Fruit fly (Drosophila melanogaster) whole organism, embryonic: ENCODE measurements around the gene CG46512.
"Not testable (repeated sequence)": the region's sequence is repeated elsewhere in the genome, so short reads cannot be mapped to it uniquely, and the experiment has no call there.

Experiments
- CG14667 ChIP-seq: fragments of 200-800 bp; sonication (Bioruptor generic); IDR thresholded peaks from 2 replicates; pipeline ENCODE4 v1.3.6; 2022; ENCODE audit warnings: missing biosample characterization, missing genetic modification characterization
- CG15011 ChIP-seq: fragments of 200-800 bp; sonication (Bioruptor generic); optimal IDR thresholded peaks from 3 replicates; lab custom pipeline; 2018; ENCODE audit warnings: missing biosample characterization, mild to moderate bottlenecking, missing genetic modification characterization
- CG15601 ChIP-seq: fragments of 200-800 bp; sonication (Bioruptor generic); optimal IDR thresholded peaks from 3 replicates; lab custom pipeline; 2019; ENCODE audit warnings: missing biosample characterization, mild to moderate bottlenecking, missing genetic modification characterization, moderate library complexity
- CG16863 ChIP-seq: fragments of 200-800 bp; sonication (Bioruptor generic); optimal IDR thresholded peaks from 3 replicates; lab custom pipeline; 2016; ENCODE audit warnings: missing biosample characterization, missing genetic modification characterization
- CG17802 ChIP-seq: fragments of 200-800 bp; sonication (Bioruptor generic); optimal IDR thresholded peaks from 2 replicates; lab custom pipeline; 2018; ENCODE audit warnings: missing biosample characterization, mild to moderate bottlenecking, missing genetic modification characterization, moderate library complexity
- CG9817 ChIP-seq: fragments of 200-800 bp; sonication (Bioruptor generic); optimal IDR thresholded peaks from 2 replicates; lab custom pipeline; 2018; ENCODE audit warnings: missing biosample characterization, mild to moderate bottlenecking, missing genetic modification characterization, moderate library complexity
- D19A ChIP-seq: fragments of 200-800 bp; optimal IDR thresholded peaks from 3 replicates; lab custom pipeline; 2019; ENCODE audit warnings: missing biosample characterization, mild to moderate bottlenecking, missing genetic modification characterization, moderate library complexity
- E2f1 ChIP-seq: fragments of 200-800 bp; sonication (Bioruptor generic); IDR thresholded peaks from 2 replicates; pipeline ENCODE4 v1.3.6; 2022; ENCODE audit warnings: missing biosample characterization, missing genetic modification characterization
- GATAe ChIP-seq: fragments of 200-800 bp; sonication (Bioruptor generic); conservative IDR thresholded peaks from 2 replicates; pipeline ENCODE4 v1.3.6; 2022; ENCODE audit warnings: missing biosample characterization, missing genetic modification characterization
- Mes4 ChIP-seq: fragments of 200-800 bp; sonication (Bioruptor generic); optimal IDR thresholded peaks from 2 replicates; lab custom pipeline; 2016; ENCODE audit warnings: missing biosample characterization, missing genetic modification characterization
- Neu2 ChIP-seq: fragments of 200-800 bp; sonication (Bioruptor generic); optimal IDR thresholded peaks from 3 replicates; lab custom pipeline; 2016; ENCODE audit warnings: missing biosample characterization, missing genetic modification characterization, borderline replicate concordance
- Opbp ChIP-seq: fragments of 200-800 bp; sonication (Bioruptor generic); IDR thresholded peaks from 3 replicates; pipeline ENCODE4 v1.3.6; 2022; ENCODE audit warnings: missing biosample characterization, missing genetic modification characterization; ENCODE audit not compliant: partially characterized antibody
- Ssrp ChIP-seq: fragments of 200-800 bp; sonication (Bioruptor generic); optimal IDR thresholded peaks from 2 replicates; lab custom pipeline; 2018; ENCODE audit warnings: missing biosample characterization, mild to moderate bottlenecking, missing genetic modification characterization, moderate library complexity
- ab ChIP-seq: fragments of 200-800 bp; sonication (Bioruptor generic); optimal IDR thresholded peaks from 2 replicates; lab custom pipeline; 2016; ENCODE audit warnings: missing biosample characterization, missing genetic modification characterization
- crol ChIP-seq: fragments of 200-800 bp; sonication (Bioruptor generic); IDR thresholded peaks from 2 replicates; pipeline ENCODE4 v1.3.6; 2022; ENCODE audit warnings: missing biosample characterization, missing genetic modification characterization
- disco-r ChIP-seq: fragments of 200-800 bp; sonication (Bioruptor generic); optimal IDR thresholded peaks from 2 replicates; lab custom pipeline; 2016; ENCODE audit warnings: missing biosample characterization, missing genetic modification characterization
- ewg ChIP-seq: fragments of 200-800 bp; sonication (Bioruptor generic); optimal IDR thresholded peaks from 3 replicates; lab custom pipeline; 2017; ENCODE audit warnings: mild to moderate bottlenecking, missing biosample characterization, missing genetic modification reagents, missing genetic modification characterization
- hth ChIP-seq: fragments of >200 bp; optimal IDR thresholded peaks from 2 replicates; lab custom pipeline; 2017; ENCODE audit warnings: inconsistent platforms
- jigr1 ChIP-seq: fragments of 200-800 bp; sonication (Bioruptor generic); IDR thresholded peaks from 3 replicates; pipeline ENCODE4 v1.3.6; 2022; ENCODE audit warnings: missing biosample characterization, missing genetic modification characterization
- onecut ChIP-seq: fragments of 200-800 bp; sonication (Bioruptor generic); IDR thresholded peaks from 2 replicates; pipeline ENCODE4 v1.3.6; 2022; ENCODE audit warnings: missing biosample characterization, missing genetic modification characterization
- prd ChIP-seq, 3 experiments: fragments of >200 bp in 2 of 3; fragments of 200-800 bp in 1 of 3; sonication (Bioruptor generic) in 1 of 3; optimal IDR thresholded peaks in 2 of 3; IDR thresholded peaks in 1 of 3; 2 replicates in 2 of 3; 3 replicates in 1 of 3; pipeline versions ENCODE4 v1.3.6 to Lab custom; 2017 to 2022; ENCODE audit warnings: missing biosample characterization in 1 of 3, missing genetic modification characterization in 1 of 3
- stc ChIP-seq: fragments of 200-800 bp; sonication (Bioruptor generic); IDR thresholded peaks from 2 replicates; pipeline ENCODE4 v1.3.6; 2022; ENCODE audit warnings: missing biosample characterization, missing genetic modification characterization
- ttk ChIP-seq: fragments of 200-800 bp; sonication (Bioruptor generic); IDR thresholded peaks from 2 replicates; pipeline ENCODE4 v2.1.2; 2022; ENCODE audit warnings: missing biosample characterization, missing genetic modification characterization
- tup ChIP-seq: fragments of 200-800 bp; sonication (Bioruptor generic); optimal IDR thresholded peaks from 2 replicates; lab custom pipeline; 2016; ENCODE audit warnings: missing biosample characterization, mild to moderate bottlenecking, missing genetic modification characterization, moderate library complexity

CG46512 gene

DNA sequence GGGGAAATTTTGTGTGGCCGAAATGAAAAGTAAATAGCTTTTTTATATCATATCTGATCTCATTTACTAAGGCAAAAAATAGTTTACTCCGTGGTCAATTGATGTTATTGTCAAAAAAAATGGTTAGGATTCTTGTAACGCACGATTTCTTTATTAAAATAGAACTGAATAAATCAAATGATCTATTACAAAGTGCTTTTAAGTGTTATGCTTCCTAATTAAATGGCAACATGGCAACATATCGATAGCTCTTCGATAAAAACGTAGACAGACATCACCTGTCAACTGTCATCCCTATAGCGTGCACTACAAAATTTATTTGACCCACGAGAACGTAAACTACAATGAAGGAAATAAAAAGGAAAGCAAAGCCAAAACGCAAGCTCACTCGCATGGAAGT lies at the start of gene CG46512:
TSS of gene CG46512 (plus strand) at position 301 of the 400 bp plus-strand sequence.
- not testable (repeated sequence) for TF ChIP-seq CG9817 (tag; lab: Kevin White, UChicago); Ssrp; CG14667

DNA sequence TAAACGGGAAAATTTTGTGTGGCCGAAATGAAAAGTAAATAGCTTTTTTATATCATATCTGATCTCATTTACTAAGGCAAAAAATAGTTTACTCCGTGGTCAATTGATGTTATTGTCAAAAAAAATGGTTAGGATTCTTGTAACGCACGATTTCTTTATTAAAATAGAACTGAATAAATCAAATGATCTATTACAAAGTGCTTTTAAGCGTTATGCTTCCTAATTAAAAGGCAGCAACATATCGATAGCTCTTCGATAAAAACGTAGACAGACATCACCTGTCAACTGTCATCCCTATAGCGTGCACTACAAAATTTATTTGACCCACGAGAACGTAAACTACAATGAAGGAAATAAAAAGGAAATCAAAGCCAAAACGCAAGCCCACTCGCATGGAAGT lies 44.4 kb upstream of the CG46512 start, which contains the start of gene CG40813:
TSS of gene CG40813 (plus strand) at position 301 of the 400 bp plus-strand sequence.
- not testable (repeated sequence) for TF ChIP-seq hth (lab: Kevin White, UChicago); CG15011; jigr1

DNA sequence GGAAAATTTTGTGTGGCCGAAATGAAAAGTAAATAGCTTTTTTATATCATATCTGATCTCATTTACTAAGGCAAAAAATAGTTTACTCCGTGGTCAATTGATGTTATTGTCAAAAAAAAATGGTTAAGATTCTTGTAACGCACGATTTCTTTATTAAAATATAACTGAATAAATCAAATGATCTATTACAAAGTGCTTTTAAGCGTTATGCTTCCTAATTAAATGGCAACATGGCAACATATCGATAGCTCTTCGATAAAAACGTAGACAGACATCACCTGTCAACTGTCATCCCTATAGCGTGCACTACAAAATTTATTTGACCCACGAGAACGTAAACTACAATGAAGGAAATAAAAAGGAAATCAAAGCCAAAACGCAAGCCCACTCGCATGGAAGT lies 39.7 kb upstream of the CG46512 start, which contains the start of gene CG46504:
TSS of gene CG46504 (plus strand) at position 301 of the 400 bp plus-strand sequence.
- not testable (repeated sequence) for TF ChIP-seq tup (GFP tag; lab: Kevin White, UChicago); prd (optimal IDR thresholded peaks at IDR 0.05; lab: Kevin White, UChicago); prd (GFP tag; IDR thresholded peaks at IDR 0.05; lab: Robert Waterston, UW); CG15601

DNA sequence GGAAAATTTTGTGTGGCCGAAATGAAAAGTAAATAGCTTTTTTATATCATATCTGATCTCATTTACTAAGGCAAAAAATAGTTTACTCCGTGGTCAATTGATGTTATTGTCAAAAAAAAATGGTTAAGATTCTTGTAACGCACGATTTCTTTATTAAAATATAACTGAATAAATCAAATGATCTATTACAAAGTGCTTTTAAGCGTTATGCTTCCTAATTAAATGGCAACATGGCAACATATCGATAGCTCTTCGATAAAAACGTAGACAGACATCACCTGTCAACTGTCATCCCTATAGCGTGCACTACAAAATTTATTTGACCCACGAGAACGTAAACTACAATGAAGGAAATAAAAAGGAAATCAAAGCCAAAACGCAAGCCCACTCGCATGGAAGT lies 34.6 kb upstream of the CG46512 start, which contains the start of gene CG46505:
TSS of gene CG46505 (plus strand) at position 301 of the 400 bp plus-strand sequence.
- not testable (repeated sequence) for TF ChIP-seq Neu2 (GFP tag; lab: Kevin White, UChicago); Opbp (GFP tag; lab: Robert Waterston, UW); ewg (GFP tag; lab: Kevin White, UChicago)
- TF ChIP-seq, all 482 proteins: peak for 0; not testable (repeated sequence) for 482

DNA sequence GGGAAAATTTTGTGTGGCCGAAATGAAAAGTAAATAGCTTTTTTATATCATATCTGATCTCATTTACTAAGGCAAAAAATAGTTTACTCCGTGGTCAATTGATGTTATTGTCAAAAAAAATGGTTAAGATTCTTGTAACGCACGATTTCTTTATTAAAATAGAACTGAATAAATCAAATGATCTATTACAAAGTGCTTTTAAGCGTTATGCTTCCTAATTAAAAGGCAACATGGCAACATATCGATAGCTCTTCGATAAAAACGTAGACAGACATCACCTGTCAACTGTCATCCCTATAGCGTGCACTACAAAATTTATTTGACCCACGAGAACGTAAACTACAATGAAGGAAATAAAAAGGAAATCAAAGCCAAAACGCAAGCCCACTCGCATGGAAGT lies 29.6 kb upstream of the CG46512 start, which contains the start of gene CG46506:
TSS of gene CG46506 (plus strand) at position 301 of the 400 bp plus-strand sequence.
- not testable (repeated sequence) for TF ChIP-seq crol (GFP tag; lab: Robert Waterston, UW); onecut (GFP tag; lab: Robert Waterston, UW); D19A (tag; lab: Kevin White, UChicago)

DNA sequence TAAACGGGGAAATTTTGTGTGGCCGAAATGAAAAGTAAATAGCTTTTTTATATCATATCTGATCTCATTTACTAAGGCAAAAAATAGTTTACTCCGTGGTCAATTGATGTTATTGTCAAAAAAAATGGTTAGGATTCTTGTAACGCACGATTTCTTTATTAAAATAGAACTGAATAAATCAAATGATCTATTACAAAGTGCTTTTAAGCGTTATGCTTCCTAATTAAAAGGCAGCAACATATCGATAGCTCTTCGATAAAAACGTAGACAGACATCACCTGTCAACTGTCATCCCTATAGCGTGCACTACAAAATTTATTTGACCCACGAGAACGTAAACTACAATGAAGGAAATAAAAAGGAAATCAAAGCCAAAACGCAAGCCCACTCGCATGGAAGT lies 24.5 kb upstream of the CG46512 start, which contains the start of gene CG46507:
TSS of gene CG46507 (plus strand) at position 301 of the 400 bp plus-strand sequence.
- not testable (repeated sequence) for TF ChIP-seq ab; Mes4 (GFP tag; lab: Kevin White, UChicago); stc (GFP tag; lab: Robert Waterston, UW)

DNA sequence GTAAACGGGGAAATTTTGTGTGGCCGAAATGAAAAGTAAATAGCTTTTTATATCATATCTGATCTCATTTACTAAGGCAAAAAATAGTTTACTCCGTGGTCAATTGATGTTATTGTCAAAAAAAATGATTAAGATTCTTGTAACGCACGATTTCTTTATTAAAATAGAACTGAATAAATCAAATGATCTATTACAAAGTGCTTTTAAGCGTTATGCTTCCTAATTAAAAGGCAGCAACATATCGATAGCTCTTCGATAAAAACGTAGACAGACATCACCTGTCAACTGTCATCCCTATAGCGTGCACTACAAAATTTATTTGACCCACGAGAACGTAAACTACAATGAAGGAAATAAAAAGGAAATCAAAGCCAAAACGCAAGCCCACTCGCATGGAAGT lies 19.8 kb upstream of the CG46512 start, which contains the start of gene CG46508:
TSS of gene CG46508 (plus strand) at position 301 of the 400 bp plus-strand sequence.
- TF ChIP-seq E2f1 (GFP tag; lab: Robert Waterston, UW); CG16863 (GFP tag; lab: Kevin White, UChicago); disco-r (GFP tag; lab: Kevin White, UChicago): not testable (repeated sequence)

DNA sequence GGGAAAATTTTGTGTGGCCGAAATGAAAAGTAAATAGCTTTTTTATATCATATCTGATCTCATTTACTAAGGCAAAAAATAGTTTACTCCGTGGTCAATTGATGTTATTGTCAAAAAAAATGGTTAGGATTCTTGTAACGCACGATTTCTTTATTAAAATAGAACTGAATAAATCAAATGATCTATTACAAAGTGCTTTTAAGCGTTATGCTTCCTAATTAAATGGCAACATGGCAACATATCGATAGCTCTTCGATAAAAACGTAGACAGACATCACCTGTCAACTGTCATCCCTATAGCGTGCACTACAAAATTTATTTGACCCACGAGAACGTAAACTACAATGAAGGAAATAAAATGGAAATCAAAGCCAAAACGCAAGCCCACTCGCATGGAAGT lies 14.8 kb upstream of the CG46512 start, which contains the start of gene CG46509:
TSS of gene CG46509 (plus strand) at position 301 of the 400 bp plus-strand sequence.
- not testable (repeated sequence) for TF ChIP-seq ttk (GFP tag; lab: Robert Waterston, UW); CG17802 (tag; lab: Kevin White, UChicago); GATAe (GFP tag; lab: Robert Waterston, UW)
- TF ChIP-seq, all 482 proteins: peak for 0; not testable (repeated sequence) for 482
